Fruit fly (Drosophila melanogaster) whole organism, embryonic: ENCODE results near the gene CG18269.

Experiments used
- Adf1 ChIP-seq: fragments of 200-800 bp; sonication (Bioruptor generic); IDR thresholded peaks from 2 replicates; pipeline ENCODE4 v1.3.6; 2022; ENCODE audit warnings: missing biosample characterization, missing genetic modification characterization
- BEAF-32 ChIP-seq: fragments of 200-800 bp; sonication (Bioruptor generic); optimal IDR thresholded peaks from 3 replicates; lab custom pipeline; 2017; ENCODE audit warnings: missing biosample characterization, missing genetic modification characterization, mild to moderate bottlenecking, moderate library complexity, missing genetic modification reagents
- CG10321 ChIP-seq: fragments of 200-800 bp; sonication (Bioruptor generic); IDR thresholded peaks from 2 replicates; pipeline ENCODE4 v1.3.6; 2022; ENCODE audit warnings: missing biosample characterization, missing genetic modification characterization
- CG12104 ChIP-seq: fragments of 200-800 bp; sonication (Bioruptor generic); optimal IDR thresholded peaks from 3 replicates; lab custom pipeline; 2016; ENCODE audit warnings: missing biosample characterization, missing genetic modification characterization
- CG12219 ChIP-seq: fragments of 200-800 bp; sonication (Bioruptor generic); optimal IDR thresholded peaks from 3 replicates; lab custom pipeline; 2018; ENCODE audit warnings: missing biosample characterization, mild to moderate bottlenecking, missing genetic modification characterization
- CG15514 ChIP-seq: fragments of 200-800 bp; sonication (Bioruptor generic); optimal IDR thresholded peaks from 3 replicates; lab custom pipeline; 2017; ENCODE audit warnings: missing biosample characterization, missing genetic modification characterization, mild to moderate bottlenecking, moderate library complexity, missing genetic modification reagents
- CG17359 ChIP-seq: fragments of 200-800 bp; sonication (Bioruptor generic); optimal IDR thresholded peaks from 3 replicates; lab custom pipeline; 2018; ENCODE audit warnings: missing biosample characterization, mild to moderate bottlenecking, missing genetic modification characterization, moderate library complexity
- CG2120 ChIP-seq: fragments of 200-800 bp; sonication (Bioruptor generic); optimal IDR thresholded peaks from 3 replicates; lab custom pipeline; 2016; ENCODE audit warnings: missing biosample characterization, missing genetic modification characterization
- CG2712 ChIP-seq: fragments of 200-800 bp; optimal IDR thresholded peaks from 3 replicates; lab custom pipeline; 2019; ENCODE audit warnings: missing biosample characterization, mild to moderate bottlenecking, missing genetic modification characterization, moderate library complexity
- CG30020 ChIP-seq: fragments of 200-800 bp; optimal IDR thresholded peaks from 2 replicates; lab custom pipeline; 2019; ENCODE audit warnings: missing biosample characterization, mild to moderate bottlenecking, missing genetic modification characterization, moderate library complexity
- CG30403 ChIP-seq: fragments of 200-800 bp; sonication (Bioruptor generic); optimal IDR thresholded peaks from 3 replicates; lab custom pipeline; 2016; ENCODE audit warnings: missing biosample characterization, missing genetic modification characterization
- CG4617 ChIP-seq: fragments of 200-800 bp; sonication (Bioruptor generic); optimal IDR thresholded peaks from 3 replicates; lab custom pipeline; 2016; ENCODE audit warnings: missing biosample characterization, missing genetic modification characterization, borderline replicate concordance
- CG5953 ChIP-seq: fragments of 200-800 bp; sonication (Bioruptor generic); IDR thresholded peaks from 2 replicates; pipeline ENCODE4 v1.3.6; 2022; ENCODE audit warnings: missing biosample characterization, missing genetic modification characterization
- CG6791 ChIP-seq: fragments of 200-800 bp; sonication (Bioruptor generic); IDR thresholded peaks from 3 replicates; pipeline ENCODE4 v1.3.6; 2022; ENCODE audit warnings: missing biosample characterization, missing genetic modification characterization; ENCODE audit not compliant: partially characterized antibody
- CG7556 ChIP-seq: fragments of 200-800 bp; sonication (Bioruptor generic); optimal IDR thresholded peaks from 2 replicates; lab custom pipeline; 2017; ENCODE audit warnings: missing biosample characterization, mild to moderate bottlenecking, missing genetic modification characterization
- CG7963 ChIP-seq: fragments of 200-800 bp; sonication (Bioruptor generic); IDR thresholded peaks from 3 replicates; pipeline ENCODE4 v1.3.6; 2022; ENCODE audit warnings: missing biosample characterization, missing genetic modification characterization; ENCODE audit not compliant: partially characterized antibody
- CG8290 ChIP-seq, 3 experiments: fragments of 200-800 bp; sonication (Bioruptor generic); optimal IDR thresholded peaks; 2 replicates each; lab custom pipeline; 2016 to 2019; ENCODE audit warnings: missing biosample characterization in 3 of 3, missing genetic modification characterization in 3 of 3, mild to moderate bottlenecking in 2 of 3, moderate library complexity in 1 of 3
- CG9727 ChIP-seq: fragments of 200-800 bp; sonication (Bioruptor generic); optimal IDR thresholded peaks from 3 replicates; lab custom pipeline; 2017; ENCODE audit warnings: missing biosample characterization, mild to moderate bottlenecking, missing genetic modification characterization
- CG9817 ChIP-seq: fragments of 200-800 bp; sonication (Bioruptor generic); optimal IDR thresholded peaks from 2 replicates; lab custom pipeline; 2018; ENCODE audit warnings: missing biosample characterization, mild to moderate bottlenecking, missing genetic modification characterization, moderate library complexity
- CoRest ChIP-seq: fragments of 200-800 bp; sonication (Bioruptor generic); optimal IDR thresholded peaks from 3 replicates; lab custom pipeline; 2018; ENCODE audit warnings: missing biosample characterization, mild to moderate bottlenecking, missing genetic modification characterization, moderate library complexity
- Dek ChIP-seq: fragments of 200-800 bp; sonication (Bioruptor generic); optimal IDR thresholded peaks from 3 replicates; lab custom pipeline; 2019; ENCODE audit warnings: missing biosample characterization, mild to moderate bottlenecking, missing genetic modification characterization, moderate library complexity
- Dp ChIP-seq: fragments of 200-800 bp; sonication (Bioruptor generic); optimal IDR thresholded peaks from 2 replicates; lab custom pipeline; 2018; ENCODE audit warnings: missing biosample characterization, mild to moderate bottlenecking, missing genetic modification characterization, moderate library complexity
- Dref ChIP-seq: fragments of 200-800 bp; sonication (Bioruptor generic); IDR thresholded peaks from 2 replicates; pipeline ENCODE4 v1.3.6; 2022; ENCODE audit warnings: missing biosample characterization, missing genetic modification characterization
- Gsc ChIP-seq: fragments of 200-800 bp; sonication (Bioruptor generic); IDR thresholded peaks from 2 replicates; pipeline ENCODE4 v1.3.6; 2022; ENCODE audit warnings: missing biosample characterization, missing genetic modification characterization
- HLH4C ChIP-seq: fragments of 200-800 bp; sonication (Bioruptor generic); IDR thresholded peaks from 3 replicates; pipeline ENCODE4 v1.3.6; 2022; ENCODE audit warnings: missing biosample characterization, missing genetic modification characterization; ENCODE audit not compliant: partially characterized antibody
- Hmr ChIP-seq: fragments of 200-800 bp; sonication (Bioruptor generic); optimal IDR thresholded peaks from 3 replicates; lab custom pipeline; 2017; ENCODE audit warnings: mild to moderate bottlenecking, missing biosample characterization, missing genetic modification reagents, missing genetic modification characterization
- Hr3 ChIP-seq: fragments of 200-800 bp; sonication (Bioruptor generic); optimal IDR thresholded peaks from 3 replicates; lab custom pipeline; 2016; ENCODE audit warnings: missing biosample characterization, missing genetic modification characterization
- Hr51 ChIP-seq, 2 experiments: fragments of 200-800 bp; sonication (Bioruptor generic); optimal IDR thresholded peaks; 2 replicates in 1 of 2; 3 replicates in 1 of 2; lab custom pipeline; 2016 to 2018; ENCODE audit warnings: missing biosample characterization in 2 of 2, missing genetic modification characterization in 2 of 2, mild to moderate bottlenecking in 1 of 2, moderate library complexity in 1 of 2
- MESR4 ChIP-seq: fragments of 200-800 bp; sonication (Bioruptor generic); optimal IDR thresholded peaks from 2 replicates; lab custom pipeline; 2018; ENCODE audit warnings: missing biosample characterization, mild to moderate bottlenecking, missing genetic modification characterization, moderate library complexity
- Oaz ChIP-seq: fragments of 200-800 bp; sonication (Bioruptor generic); IDR thresholded peaks from 2 replicates; pipeline ENCODE4 v1.3.6; 2022; ENCODE audit warnings: missing biosample characterization, missing genetic modification characterization
- Sry-β ChIP-seq: fragments of 200-800 bp; sonication (Bioruptor generic); optimal IDR thresholded peaks from 2 replicates; lab custom pipeline; 2018; ENCODE audit warnings: missing biosample characterization, mild to moderate bottlenecking, missing genetic modification characterization, moderate library complexity
- Sry-δ ChIP-seq: fragments of 200-800 bp; sonication (Bioruptor generic); optimal IDR thresholded peaks from 2 replicates; lab custom pipeline; 2016; ENCODE audit warnings: missing biosample characterization, missing genetic modification characterization
- Xrp1 ChIP-seq: fragments of 200-800 bp; sonication (Bioruptor generic); IDR thresholded peaks from 2 replicates; pipeline ENCODE4 v1.3.6; 2022; ENCODE audit warnings: missing biosample characterization, missing genetic modification characterization
- ato ChIP-seq: fragments of 200-800 bp; sonication (Bioruptor generic); IDR thresholded peaks from 2 replicates; pipeline ENCODE4 v1.3.6; 2022; ENCODE audit warnings: missing biosample characterization, missing genetic modification characterization; ENCODE audit not compliant: partially characterized antibody
- bbx ChIP-seq: fragments of 200-800 bp; sonication (Bioruptor generic); IDR thresholded peaks from 2 replicates; pipeline ENCODE4 v1.3.6; 2022; ENCODE audit warnings: missing biosample characterization, missing genetic modification characterization; ENCODE audit not compliant: partially characterized antibody
- fd102C ChIP-seq: fragments of 200-800 bp; sonication (Bioruptor generic); optimal IDR thresholded peaks from 2 replicates; lab custom pipeline; 2018; ENCODE audit warnings: missing biosample characterization, mild to moderate bottlenecking, missing genetic modification characterization, moderate library complexity
- gcm2 ChIP-seq: fragments of 200-800 bp; sonication (Bioruptor generic); optimal IDR thresholded peaks from 2 replicates; lab custom pipeline; 2016; ENCODE audit warnings: missing biosample characterization, missing genetic modification characterization
- gfzf ChIP-seq: fragments of 200-800 bp; sonication (Bioruptor generic); optimal IDR thresholded peaks from 2 replicates; lab custom pipeline; 2016; ENCODE audit warnings: missing biosample characterization, mild to moderate bottlenecking, missing genetic modification characterization, moderate library complexity
- hbn ChIP-seq: fragments of 200-800 bp; sonication (Bioruptor generic); IDR thresholded peaks from 2 replicates; pipeline ENCODE4 v1.3.6; 2022; ENCODE audit warnings: missing biosample characterization, missing genetic modification characterization; ENCODE audit not compliant: partially characterized antibody
- inv ChIP-seq: fragments of 200-800 bp; sonication (Bioruptor generic); IDR thresholded peaks from 2 replicates; pipeline ENCODE4 v1.3.6; 2022; ENCODE audit warnings: missing biosample characterization, missing genetic modification characterization; ENCODE audit not compliant: partially characterized antibody
- lilli ChIP-seq: fragments of 200-800 bp; sonication (Bioruptor generic); optimal IDR thresholded peaks from 3 replicates; lab custom pipeline; 2016; ENCODE audit warnings: missing biosample characterization, missing genetic modification characterization
- mld ChIP-seq: fragments of 200-800 bp; sonication (Bioruptor generic); IDR thresholded peaks from 3 replicates; pipeline ENCODE4 v1.3.6; 2022; ENCODE audit warnings: missing biosample characterization, missing genetic modification characterization; ENCODE audit not compliant: partially characterized antibody
- nmo ChIP-seq: fragments of 200-800 bp; sonication (Bioruptor generic); optimal IDR thresholded peaks from 2 replicates; lab custom pipeline; 2018; ENCODE audit warnings: missing biosample characterization, mild to moderate bottlenecking, missing genetic modification characterization, moderate library complexity
- otp ChIP-seq: fragments of 200-800 bp; sonication (Bioruptor generic); IDR thresholded peaks from 3 replicates; pipeline ENCODE4, ENCODE4 v1.3.6; 2022; ENCODE audit warnings: missing biosample characterization, missing genetic modification characterization
- pb ChIP-seq: fragments of 200-800 bp; sonication (Bioruptor generic); optimal IDR thresholded peaks from 3 replicates; lab custom pipeline; 2016; ENCODE audit warnings: missing biosample characterization, missing genetic modification characterization
- phol ChIP-seq: fragments of 200-800 bp; sonication (Bioruptor generic); optimal IDR thresholded peaks from 3 replicates; lab custom pipeline; 2018; ENCODE audit warnings: missing biosample characterization, mild to moderate bottlenecking, missing genetic modification characterization, moderate library complexity
- pzg ChIP-seq: fragments of 200-800 bp; sonication (Bioruptor generic); optimal IDR thresholded peaks from 3 replicates; lab custom pipeline; 2018; ENCODE audit warnings: missing biosample characterization, mild to moderate bottlenecking, missing genetic modification characterization, moderate library complexity
- wek ChIP-seq: fragments of 200-800 bp; sonication (Bioruptor generic); optimal IDR thresholded peaks from 3 replicates; lab custom pipeline; 2018; ENCODE audit warnings: missing biosample characterization, mild to moderate bottlenecking, missing genetic modification characterization, moderate library complexity

CG18269 gene

dm6 chr2L:5541935-5542685, 9.5 kb upstream of the CG18269 start, which contains the start of the genes Hel25E and Lam (continued):
- TF ChIP-seq Dp (peak; percentile 50), Dref (GFP tag; lab: Robert Waterston, UW) (peak; percentile 81), pzg (GFP tag; lab: Kevin White, UChicago) (peak; percentile 78), CoRest (tag; lab: Kevin White, UChicago) (peak; percentile 3), hbn (peak; percentile 90), MESR4 (GFP tag; lab: Kevin White, UChicago) (peak; percentile 38), Gsc (GFP tag; lab: Robert Waterston, UW) (no peak), CG10321 (GFP tag; lab: Robert Waterston, UW) (0 out of 2 replicates have a peak, but pooled peaks have one; percentile 16), CG15514 (peak; percentile 73), inv (peak; percentile 81), CG7963 (GFP tag; lab: Robert Waterston, UW) (peak; percentile 54; the same call in 2 of the 3 replicates), ato (peak; percentile 83), otp (no peak), Sry-δ (peak; percentile 88), CG17359 (tag; lab: Kevin White, UChicago) (peak; percentile 94), CG30020 (tag; lab: Kevin White, UChicago) (peak; percentile 31), HLH4C (peak; percentile 81), gfzf (GFP tag; lab: Kevin White, UChicago) (peak; percentile 94), CG4617 (peak; percentile 19), mld (GFP tag; lab: Robert Waterston, UW) (peak; percentile 59; the same call in 1 of the 3 replicates), Dek (tag; lab: Kevin White, UChicago) (peak; percentile 17), Hr3 (GFP tag; lab: Kevin White, UChicago) (peak; percentile 91), CG30403 (GFP tag; lab: Kevin White, UChicago) (peak; percentile 12), CG9727 (GFP tag; lab: Kevin White, UChicago) (peak; percentile 13), CG2120 (GFP tag; lab: Kevin White, UChicago) (peak; percentile 29), Hmr (GFP tag; lab: Kevin White, UChicago) (peak; percentile 51), CG12104 (GFP tag; lab: Kevin White, UChicago) (peak; percentile 9), bbx (peak; percentile 69), CG2712 (peak; percentile 55), phol (peak; percentile 96), CG7556 (GFP tag; lab: Kevin White, UChicago) (no peak), BEAF-32 (GFP tag; lab: Kevin White, UChicago) (peak; percentile 94), CG6791 (GFP tag; lab: Robert Waterston, UW) (peak; percentile 81), lilli (peak; percentile 27)
- TF ChIP-seq, all 482 proteins: peak for 96

dm6 chr2L:5542944-5543515, 8.6 kb upstream of the CG18269 start:
- TF ChIP-seq CG9817 (tag; lab: Kevin White, UChicago): peak; percentile 27
- no peak for TF ChIP-seq Sry-β (GFP tag; lab: Kevin White, UChicago)
- no peak for TF ChIP-seq CG12219 (GFP tag; lab: Kevin White, UChicago)
- TF ChIP-seq Oaz (GFP tag; lab: Robert Waterston, UW): no peak
- 0 out of 2 replicates have a peak, but pooled peaks have one; percentile 36 for TF ChIP-seq CG5953 (GFP tag; lab: Robert Waterston, UW)
- peak; percentile 27 for TF ChIP-seq nmo (GFP tag; lab: Kevin White, UChicago)
- peak; percentile 75 for TF ChIP-seq Adf1 (GFP tag; lab: Robert Waterston, UW)
- no peak for TF ChIP-seq BEAF-32 (GFP tag; lab: Kevin White, UChicago)
- no peak for TF ChIP-seq CG8290 (GFP tag; optimal IDR thresholded peaks at IDR 0.05; lab: Kevin White, UChicago)
- no peak for TF ChIP-seq CG8290 (tag; optimal IDR thresholded peaks at IDR 0.05; lab: Kevin White, UChicago)
- TF ChIP-seq gcm2 (GFP tag; lab: Kevin White, UChicago): no peak
- TF ChIP-seq pb (GFP tag; lab: Kevin White, UChicago): no peak
- no peak for TF ChIP-seq fd102C (GFP tag; lab: Kevin White, UChicago)
- TF ChIP-seq wek (GFP tag; lab: Kevin White, UChicago): no peak
- peak in 1 of 2 experiments; percentile 7 for TF ChIP-seq Hr51 (GFP tag; optimal IDR thresholded peaks at IDR 0.05; lab: Kevin White, UChicago)
- TF ChIP-seq Xrp1 (GFP tag; lab: Robert Waterston, UW): peak; percentile 61; the same call in 1 of the 2 replicates
